Fruit fly (Drosophila melanogaster) whole organism, wandering third instar larva: ENCODE measurements around the gene Ptp61F.

ENCODE experiments used
- Abd-B ChIP-seq: fragments of >200 bp; optimal IDR thresholded peaks from 2 replicates; lab custom pipeline; 2017; ENCODE audit warnings: missing biosample characterization, missing genetic modification characterization
- CG32264 ChIP-seq: fragments of 200-800 bp; sonication (Bioruptor generic); optimal IDR thresholded peaks from 2 replicates; lab custom pipeline; 2016; ENCODE audit warnings: missing biosample characterization, missing genetic modification characterization
- CG9705 ChIP-seq: fragments of 200-800 bp; sonication (Bioruptor generic); optimal IDR thresholded peaks from 2 replicates; lab custom pipeline; 2018; ENCODE audit warnings: missing biosample characterization, mild to moderate bottlenecking, missing genetic modification characterization
- CrebA ChIP-seq: fragments of 200-800 bp; sonication (Bioruptor generic); optimal IDR thresholded peaks from 2 replicates; lab custom pipeline; 2016; ENCODE audit warnings: missing biosample characterization, mild to moderate bottlenecking, missing genetic modification characterization, borderline replicate concordance
- Dfd ChIP-seq: fragments of >200 bp; optimal IDR thresholded peaks from 2 replicates; lab custom pipeline; 2017; ENCODE audit warnings: missing biosample characterization, missing genetic modification characterization
- Dif ChIP-seq: fragments of 200-275, 200-300 bp; sonication (Bioruptor generic); optimal IDR thresholded peaks from 2 replicates; lab custom pipeline; 2018; ENCODE audit warnings: missing biosample characterization, missing genetic modification characterization; ENCODE audit not compliant: partially characterized antibody
- GATAd ChIP-seq: sonication (Bioruptor generic); optimal IDR thresholded peaks from 2 replicates; lab custom pipeline; 2016; ENCODE audit warnings: missing biosample characterization, missing genetic modification characterization
- HLH106 ChIP-seq: fragments of 200-800 bp; optimal IDR thresholded peaks from 3 replicates; lab custom pipeline; 2019; ENCODE audit warnings: missing biosample characterization, mild to moderate bottlenecking, missing genetic modification characterization, moderate library complexity
- Hnf4 ChIP-seq: fragments of 200-800 bp; sonication (Bioruptor generic); optimal IDR thresholded peaks from 2 replicates; lab custom pipeline; 2016; ENCODE audit warnings: missing biosample characterization, mild to moderate bottlenecking, missing genetic modification characterization
- Hr78 ChIP-seq: fragments of >200 bp; optimal IDR thresholded peaks from 2 replicates; lab custom pipeline; 2017; ENCODE audit warnings: missing biosample characterization, missing genetic modification characterization
- Hr83 ChIP-seq: fragments of 200-300 bp; sonication (Bioruptor generic); optimal IDR thresholded peaks from 2 replicates; lab custom pipeline; 2016; ENCODE audit warnings: missing biosample characterization, mild to moderate bottlenecking, missing genetic modification characterization, moderate library complexity; ENCODE audit not compliant: poor library complexity, severe bottlenecking
- Jra ChIP-seq: sonication (Bioruptor generic); optimal IDR thresholded peaks from 2 replicates; lab custom pipeline; 2016; ENCODE audit warnings: missing biosample characterization, missing genetic modification characterization
- Mio ChIP-seq: sonication (Bioruptor generic); optimal IDR thresholded peaks from 2 replicates; lab custom pipeline; 2016; ENCODE audit warnings: missing biosample characterization, missing genetic modification characterization
- N ChIP-seq: fragments of >200 bp; optimal IDR thresholded peaks from 2 replicates; lab custom pipeline; 2018; ENCODE audit warnings: missing biosample characterization, missing external identifiers, missing genetic modification characterization
- OdsH ChIP-seq: fragments of 200-800 bp; sonication (Bioruptor generic); optimal IDR thresholded peaks from 2 replicates; lab custom pipeline; 2016; ENCODE audit warnings: missing biosample characterization, mild to moderate bottlenecking, missing genetic modification characterization
- Rel ChIP-seq, 2 experiments: fragments of 200-800 bp; sonication (Bioruptor generic) in 1 of 2; optimal IDR thresholded peaks; 2 replicates in 1 of 2; 3 replicates in 1 of 2; lab custom pipeline; 2016 to 2019; ENCODE audit warnings: mild to moderate bottlenecking in 2 of 2, missing biosample characterization in 2 of 2, missing genetic modification characterization in 2 of 2, moderate library complexity in 1 of 2
- Sp1 ChIP-seq: fragments of 200-800 bp; sonication (Bioruptor generic); optimal IDR thresholded peaks from 3 replicates; lab custom pipeline; 2019; ENCODE audit warnings: missing biosample characterization, mild to moderate bottlenecking, missing genetic modification characterization, moderate library complexity
- br ChIP-seq: fragments of 200-800 bp; sonication (Bioruptor generic); optimal IDR thresholded peaks from 2 replicates; lab custom pipeline; 2016; ENCODE audit warnings: missing biosample characterization, missing genetic modification characterization
- dmrt93B ChIP-seq: fragments of 200-800 bp; sonication (Bioruptor generic); optimal IDR thresholded peaks from 2 replicates; lab custom pipeline; 2018; ENCODE audit warnings: missing biosample characterization, mild to moderate bottlenecking, missing genetic modification characterization
- dsf ChIP-seq: sonication (Bioruptor generic); optimal IDR thresholded peaks from 2 replicates; lab custom pipeline; 2016; ENCODE audit warnings: missing biosample characterization, missing genetic modification characterization, borderline replicate concordance
- foxo ChIP-seq, 2 experiments: fragments of 200-800 bp; sonication (Bioruptor generic); optimal IDR thresholded peaks; 2 replicates in 1 of 2; 3 replicates in 1 of 2; lab custom pipeline; 2016 to 2017; ENCODE audit warnings: missing biosample characterization in 2 of 2, missing genetic modification characterization in 2 of 2
- fru ChIP-seq: fragments of 200-800 bp; sonication (Bioruptor generic); optimal IDR thresholded peaks from 3 replicates; lab custom pipeline; 2016; ENCODE audit warnings: missing biosample characterization, mild to moderate bottlenecking, missing genetic modification characterization
- h ChIP-seq: fragments of 200-800 bp; sonication (Bioruptor generic); optimal IDR thresholded peaks from 3 replicates; lab custom pipeline; 2016; ENCODE audit warnings: missing biosample characterization, mild to moderate bottlenecking, missing genetic modification characterization
- jim ChIP-seq: fragments of 175-275, 200-325 bp; sonication (Bioruptor generic); optimal IDR thresholded peaks from 2 replicates; lab custom pipeline; 2016; ENCODE audit warnings: missing biosample characterization, mild to moderate bottlenecking, missing genetic modification characterization
- lola ChIP-seq: fragments of >200 bp; optimal IDR thresholded peaks from 2 replicates; lab custom pipeline; 2017; ENCODE audit warnings: missing biosample characterization, missing genetic modification characterization
- pan ChIP-seq: fragments of >200 bp; optimal IDR thresholded peaks from 2 replicates; lab custom pipeline; 2017
- psq ChIP-seq: fragments of 200-800 bp; sonication (Bioruptor generic); optimal IDR thresholded peaks from 3 replicates; lab custom pipeline; 2017; ENCODE audit warnings: missing biosample characterization, mild to moderate bottlenecking, missing genetic modification characterization, moderate library complexity
- rgr ChIP-seq: fragments of 200-800 bp; sonication (Bioruptor generic); optimal IDR thresholded peaks from 3 replicates; lab custom pipeline; 2016; ENCODE audit warnings: missing biosample characterization, mild to moderate bottlenecking, missing genetic modification characterization
- sage ChIP-seq: fragments of 200-800 bp; sonication (Bioruptor generic); optimal IDR thresholded peaks from 2 replicates; lab custom pipeline; 2016; ENCODE audit warnings: missing biosample characterization, mild to moderate bottlenecking, missing genetic modification characterization
- sv ChIP-seq: fragments of 200-800 bp; sonication (Bioruptor generic); optimal IDR thresholded peaks from 3 replicates; lab custom pipeline; 2016; ENCODE audit warnings: missing biosample characterization, missing genetic modification characterization
- tai ChIP-seq: sonication (Bioruptor generic); optimal IDR thresholded peaks from 2 replicates; lab custom pipeline; 2016; ENCODE audit warnings: missing biosample characterization, missing genetic modification characterization
- usp ChIP-seq: fragments of >200 bp; optimal IDR thresholded peaks from 2 replicates; lab custom pipeline; 2017; ENCODE audit warnings: missing biosample characterization, missing genetic modification characterization
- woc ChIP-seq: sonication (Bioruptor generic); optimal IDR thresholded peaks from 2 replicates; lab custom pipeline; 2016; ENCODE audit warnings: missing biosample characterization, mild to moderate bottlenecking, missing genetic modification characterization

The Ptp61F gene

DNA sequence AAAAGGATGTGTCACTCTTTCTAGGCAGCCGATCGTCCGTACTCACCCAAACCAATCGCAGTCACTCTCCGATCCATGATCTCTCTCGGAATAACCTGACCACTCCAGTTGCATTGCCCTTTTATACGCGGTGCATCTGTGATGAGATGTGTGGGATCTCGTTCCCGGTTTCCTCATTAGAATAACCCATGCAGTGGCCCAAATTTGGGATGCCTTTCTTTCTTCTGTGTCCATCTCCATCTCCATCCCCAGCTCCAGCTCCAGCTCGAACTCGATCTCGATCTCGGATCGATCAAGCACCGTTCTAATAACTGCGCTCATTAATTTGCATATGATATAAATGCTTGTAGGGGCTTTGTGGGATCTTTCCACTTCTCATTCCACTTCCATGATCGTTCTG is 152.4 kb downstream of the Ptp61F start, which contains the start of gene CG9184:
CG9184 (minus strand) TSS at position 101 of the 400 bp plus-strand sequence.
- TF ChIP-seq Dif (GFP tag; lab: Kevin White, UChicago) (no peak), N (GFP tag; lab: Kevin White, UChicago) (no peak), CG9705 (GFP tag; lab: Kevin White, UChicago) (no peak), tai (no peak), fru (GFP tag; lab: Kevin White, UChicago) (no peak), Sp1 (GFP tag; lab: Kevin White, UChicago) (no peak), Abd-B (no peak), sage (GFP tag; lab: Kevin White, UChicago) (no peak), Hr78 (GFP tag; lab: Kevin White, UChicago) (no peak), Dfd (no peak), rgr (GFP tag; lab: Kevin White, UChicago) (no peak), CG32264 (GFP tag; lab: Kevin White, UChicago) (no peak)

DNA sequence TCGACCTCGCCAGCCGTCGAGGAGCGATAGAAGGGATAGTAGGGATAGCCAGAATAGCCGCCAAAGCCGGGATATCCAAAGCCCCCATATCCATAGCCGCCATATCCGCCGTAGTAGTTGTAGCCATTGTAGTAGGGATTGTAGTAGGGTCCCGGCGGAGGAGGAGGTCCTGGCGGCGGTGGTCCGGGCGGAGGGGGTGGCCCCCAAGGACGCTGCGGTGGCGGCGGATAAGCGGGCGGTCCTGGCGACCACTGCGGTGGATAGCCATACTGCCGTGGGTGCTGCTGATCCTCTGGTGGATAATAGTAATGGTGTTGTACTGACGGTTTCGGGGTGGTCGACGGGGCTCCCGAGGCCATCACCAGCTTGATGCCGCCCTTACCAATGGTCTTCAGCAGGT is 152.9 kb downstream of the Ptp61F start:
- TF ChIP-seq HLH106 (tag; lab: Kevin White, UChicago) (no peak), lola (no peak), Dfd (peak; percentile 99), dmrt93B (GFP tag; lab: Kevin White, UChicago) (no peak)

DNA sequence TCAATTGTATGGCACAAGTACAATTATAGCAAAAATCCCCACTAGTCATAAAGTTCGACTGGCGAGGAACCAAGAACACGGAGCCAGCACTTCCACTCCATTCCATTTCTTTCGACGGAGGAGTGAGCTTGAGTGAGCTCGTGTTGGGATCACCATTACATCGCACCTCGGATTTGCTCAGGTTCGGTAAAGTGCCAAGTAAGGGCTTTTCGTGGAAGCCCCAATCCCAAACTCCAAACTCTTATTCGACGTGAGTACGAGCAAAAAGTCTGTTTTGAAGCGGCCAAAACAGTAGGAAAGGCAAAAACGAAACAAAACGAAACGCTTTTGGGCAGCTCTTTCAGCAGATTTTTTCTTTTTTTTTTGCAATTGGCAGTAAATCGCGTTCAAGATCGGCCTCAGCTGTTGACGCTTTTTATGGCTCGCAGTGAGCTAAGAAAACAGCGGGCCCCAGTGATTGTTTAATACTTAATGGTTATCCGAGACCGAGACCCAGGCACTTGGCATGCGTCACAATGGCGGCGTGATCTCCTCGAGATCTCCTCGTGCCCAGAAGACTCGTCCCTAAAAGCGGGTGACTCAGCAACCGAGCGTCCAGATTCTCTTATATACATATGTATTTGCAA is 154.0 kb downstream of the Ptp61F start:
- TF ChIP-seq h (GFP tag; lab: Kevin White, UChicago) (peak; percentile 71), CrebA (GFP tag; lab: Kevin White, UChicago) (no peak), Mio (no peak), Hnf4 (GFP tag; lab: Kevin White, UChicago) (peak; percentile 56), rgr (GFP tag; lab: Kevin White, UChicago) (peak; percentile 41), br (GFP tag; lab: Kevin White, UChicago) (peak; percentile 62), OdsH (GFP tag; lab: Kevin White, UChicago) (peak; percentile 58), CG32264 (GFP tag; lab: Kevin White, UChicago) (peak; percentile 30), Sp1 (GFP tag; lab: Kevin White, UChicago) (peak; percentile 32), Rel (GFP tag; optimal IDR thresholded peaks at IDR 0.05; lab: Kevin White, UChicago) (peak; percentile 44), Rel (tag; optimal IDR thresholded peaks at IDR 0.05; lab: Kevin White, UChicago) (peak; percentile 48), sage (GFP tag; lab: Kevin White, UChicago) (peak; percentile 75), Hr83 (peak; percentile 63), GATAd (GFP tag; lab: Kevin White, UChicago) (no peak), tai (no peak), fru (GFP tag; lab: Kevin White, UChicago) (peak; percentile 59), lola (no peak), pan (lab: Kevin White, UChicago) (no peak), Jra (GFP tag; lab: Kevin White, UChicago) (peak; percentile 94), woc (GFP tag; lab: Kevin White, UChicago) (no peak), CG9705 (GFP tag; lab: Kevin White, UChicago) (no peak), jim (no peak), psq (GFP tag; lab: Kevin White, UChicago) (peak; percentile 53), Hr78 (GFP tag; lab: Kevin White, UChicago) (no peak), dsf (GFP tag; lab: Kevin White, UChicago) (no peak), Dif (GFP tag; lab: Kevin White, UChicago) (no peak), usp (GFP tag; lab: Kevin White, UChicago) (no peak), N (GFP tag; lab: Kevin White, UChicago) (no peak), foxo (GFP tag; optimal IDR thresholded peaks at IDR 0.05; lab: Kevin White, UChicago) (no peak), sv (GFP tag; lab: Kevin White, UChicago) (no peak)
